Fruit fly (Drosophila melanogaster): ENCODE measurements around the gene CG1907.

CG1907 gene

DNA sequence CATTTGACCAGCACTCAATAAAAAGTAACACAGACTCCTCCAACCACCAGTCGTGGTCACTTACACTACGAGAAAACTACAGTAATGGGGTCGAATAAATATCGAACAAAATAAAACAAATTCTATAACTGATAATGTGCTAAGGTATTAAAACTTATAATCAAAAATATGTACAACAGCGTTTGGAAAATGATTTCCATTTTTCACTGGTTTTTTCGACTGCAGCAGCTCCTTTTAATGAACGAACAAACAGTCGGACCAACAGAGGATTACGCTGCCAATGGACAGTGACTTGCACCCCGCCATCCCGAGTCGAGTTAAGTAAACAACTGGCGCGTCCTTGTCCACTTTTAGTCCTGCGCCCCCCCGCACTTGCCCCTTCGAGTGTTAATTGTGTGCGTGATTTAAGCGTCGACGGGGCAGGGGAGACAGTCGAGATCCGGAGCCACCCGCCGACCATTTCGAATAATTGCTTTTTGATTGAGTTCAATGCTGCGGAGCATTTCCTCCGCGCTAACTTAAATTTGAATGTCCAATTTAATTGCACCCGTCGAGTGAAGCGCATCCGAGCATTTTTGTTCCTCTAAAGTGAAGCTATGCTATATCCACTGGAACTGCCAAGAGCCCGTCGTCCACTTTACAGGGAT, 45.4 kb downstream of the CG1907 start, which contains the start of gene ppk21 (continued):
- TF ChIP-seq zfh1 (GFP tag; IDR thresholded peaks at IDR 0.05) (peak; percentile 50; the same call in 1 of the 3 replicates), dmrt11E (tag; optimal IDR thresholded peaks at IDR 0.05) (no peak), ssp (GFP tag; IDR thresholded peaks at IDR 0.05) (no peak), Xrp1 (GFP tag; IDR thresholded peaks at IDR 0.05) (peak; percentile 46; the same call in 1 of the 2 replicates), Spps (tag; optimal IDR thresholded peaks at IDR 0.05) (no peak), ac (GFP tag; optimal IDR thresholded peaks at IDR 0.05) (no peak), CG11247 (GFP tag; IDR thresholded peaks at IDR 0.05) (no peak), crc (GFP tag; optimal IDR thresholded peaks at IDR 0.05) (no peak), CG17186 (GFP tag; optimal IDR thresholded peaks at IDR 0.05) (no peak), Hey (tag; optimal IDR thresholded peaks at IDR 0.05) (no peak), CG14667 (GFP tag; IDR thresholded peaks at IDR 0.05) (no peak), Hr78 (GFP tag; optimal IDR thresholded peaks at IDR 0.05) (no peak), cwo (GFP tag; optimal IDR thresholded peaks at IDR 0.05) (no peak), dmrt99B (tag; optimal IDR thresholded peaks at IDR 0.05) (no peak), NfI (GFP tag; optimal IDR thresholded peaks at IDR 0.05) (no peak), CG13123 (GFP tag; optimal IDR thresholded peaks at IDR 0.05) (no peak), grn (GFP tag; optimal IDR thresholded peaks at IDR 0.05) (no peak), CG2120 (GFP tag; optimal IDR thresholded peaks at IDR 0.05) (no peak), Ssrp (tag; optimal IDR thresholded peaks at IDR 0.05) (no peak), amos (GFP tag; IDR thresholded peaks at IDR 0.05; ENCODE audit: partially characterized antibody) (no peak), H15 (GFP tag; IDR thresholded peaks at IDR 0.05) (no peak), Eip74EF (GFP tag; optimal IDR thresholded peaks at IDR 0.05) (no peak), sug (tag; optimal IDR thresholded peaks at IDR 0.05) (no peak), Ada2b (GFP tag; IDR thresholded peaks at IDR 0.05) (0 out of 2 replicates have a peak, but pooled peaks have one; percentile 24), cas (GFP tag; IDR thresholded peaks at IDR 0.05) (no peak), CoRest (tag; optimal IDR thresholded peaks at IDR 0.05) (no peak), pzg (GFP tag; optimal IDR thresholded peaks at IDR 0.05) (no peak), sisA (GFP tag; IDR thresholded peaks at IDR 0.05) (peak; percentile 35; the same call in 1 of the 2 replicates), gsb (GFP tag; IDR thresholded peaks at IDR 0.05) (no peak), row (GFP tag; IDR thresholded peaks at IDR 0.05) (peak; percentile 27; the same call in 1 of the 3 replicates)

dm6 chr3R:29668777-29669176, 49.9 kb downstream of the CG1907 start, which contains the start of the genes ppk20 and ppk30:
TSS of gene ppk20 (minus strand) at chr3R:29668877.
TSS of gene ppk30 (plus strand) at chr3R:29669149.
- TF ChIP-seq Deaf1 (tag; optimal IDR thresholded peaks at IDR 0.05) (no peak), CG7372 (GFP tag; IDR thresholded peaks at IDR 0.05) (no peak), sisA (GFP tag; IDR thresholded peaks at IDR 0.05) (no peak), NFAT (GFP tag; IDR thresholded peaks at IDR 0.05) (no peak), CG15479 (GFP tag; optimal IDR thresholded peaks at IDR 0.05) (no peak), CG1792 (GFP tag; optimal IDR thresholded peaks at IDR 0.05) (no peak), mam (GFP tag; optimal IDR thresholded peaks at IDR 0.05) (no peak), pros (GFP tag; optimal IDR thresholded peaks at IDR 0.05) (no peak), CG3726 (GFP tag; IDR thresholded peaks at IDR 0.05) (no peak), CG32772 (GFP tag; IDR thresholded peaks at IDR 0.05) (no peak), CG11696 (GFP tag; IDR thresholded peaks at IDR 0.05) (no peak), CG6683 (GFP tag; optimal IDR thresholded peaks at IDR 0.05) (no peak), Ets65A (GFP tag) (no peak), Elba2 (GFP tag; optimal IDR thresholded peaks at IDR 0.05) (no peak), Dad (GFP tag; optimal IDR thresholded peaks at IDR 0.05) (no peak), Abd-B (GFP tag; optimal IDR thresholded peaks at IDR 0.05) (no peak), ham (GFP tag; IDR thresholded peaks at IDR 0.05) (no peak), CG6689 (GFP tag; IDR thresholded peaks at IDR 0.05) (no peak), ERR (GFP tag; optimal IDR thresholded peaks at IDR 0.05) (no peak)
